Fruit fly (Drosophila melanogaster) whole organism, embryonic: Measurements from ENCODE around the gene CG31029.

Experiments used
- CG11093 ChIP-seq: fragments of 200-800 bp; sonication (Bioruptor generic); IDR thresholded peaks from 3 replicates; pipeline ENCODE4 v1.3.6; 2022; ENCODE audit warnings: missing biosample characterization, missing genetic modification characterization
- YL-1 ChIP-seq: fragments of 200-800 bp; sonication (Bioruptor generic); optimal IDR thresholded peaks from 3 replicates; lab custom pipeline; 2017; ENCODE audit warnings: missing biosample characterization, mild to moderate bottlenecking, missing genetic modification characterization
- gcm2 ChIP-seq: fragments of 200-800 bp; sonication (Bioruptor generic); optimal IDR thresholded peaks from 2 replicates; lab custom pipeline; 2016; ENCODE audit warnings: missing biosample characterization, missing genetic modification characterization
- yki ChIP-seq: fragments of >200 bp; optimal IDR thresholded peaks from 3 replicates; lab custom pipeline; 2018

DNA sequence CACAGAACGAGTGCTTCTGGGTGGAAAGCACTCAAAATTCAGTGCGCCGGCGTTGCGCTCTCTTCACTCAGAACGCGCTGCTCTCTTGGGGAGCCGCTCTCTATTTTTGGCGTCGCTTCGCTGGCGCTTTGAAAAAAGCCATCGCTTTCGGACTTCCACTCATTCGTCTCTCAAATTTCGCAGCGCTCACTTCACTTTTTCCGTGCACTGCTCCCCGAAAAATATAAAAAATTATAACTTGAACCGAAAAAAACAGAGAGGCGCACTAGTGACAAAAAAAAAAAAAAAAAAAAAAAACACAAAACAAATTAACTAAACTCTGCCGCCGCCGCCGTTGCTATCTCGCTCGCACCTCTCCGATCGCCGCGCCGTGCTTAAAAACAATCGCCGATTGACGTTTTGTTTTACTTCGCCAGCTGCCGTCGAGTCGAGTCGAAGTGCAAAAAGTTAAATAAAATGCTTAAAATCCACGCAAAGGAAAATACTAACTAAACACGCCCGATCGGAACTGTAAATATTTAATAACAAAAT, 32.8 kb downstream of the CG31029 start:
- no peak for TF ChIP-seq yki (lab: Kevin White, UChicago)
- TF ChIP-seq YL-1 (GFP tag; lab: Kevin White, UChicago) = no peak
- no peak for TF ChIP-seq gcm2 (GFP tag; lab: Kevin White, UChicago)
- TF ChIP-seq CG11093 = no peak
